Worm (Caenorhabditis elegans) whole organism, L4 larva: ENCODE data around the gene F49H12.3.
A peak's percentile ranks its signal among the peaks of the same experiment; 100 is the strongest.

Experiments
- F10B5.3 ChIP-seq: sonication (generic microtip); optimal IDR thresholded peaks from 2 replicates; lab custom pipeline; 2016; ENCODE audit warnings: mild to moderate bottlenecking, missing genetic modification characterization, missing compliant biosample characterization
- F26F4.8 ChIP-seq: fragments of 200-800 bp; sonication (Bioruptor generic); conservative IDR thresholded peaks from 2 replicates; pipeline ENCODE4 v1.3.6; 2022; ENCODE audit warnings: missing genetic modification characterization, missing compliant biosample characterization
- F37D6.2 ChIP-seq: sonication (generic microtip); optimal IDR thresholded peaks from 2 replicates; lab custom pipeline; 2016; ENCODE audit warnings: mild to moderate bottlenecking, missing genetic modification characterization, missing compliant biosample characterization
- F44E2.7 ChIP-seq: fragments of 200-800 bp; sonication (Bioruptor generic); IDR thresholded peaks from 2 replicates; pipeline ENCODE4 v2.1.2; 2022; ENCODE audit warnings: missing genetic modification characterization, missing compliant biosample characterization
- T20F7.1 ChIP-seq: fragments of 200-800 bp; sonication (Bioruptor generic); optimal IDR thresholded peaks from 2 replicates; lab custom pipeline; 2018; ENCODE audit warnings: mild to moderate bottlenecking, missing genetic modification characterization, missing compliant biosample characterization
- Y105C5A.15 ChIP-seq: fragments of 200-800 bp; sonication (Bioruptor generic); IDR thresholded peaks from 2 replicates; pipeline ENCODE4 v1.3.6; 2022; ENCODE audit warnings: missing genetic modification characterization, missing compliant biosample characterization
- aha-1 ChIP-seq: fragments of 150-350 bp; peaks from one replicate; lab custom pipeline; 2014; ENCODE audit warnings: missing biosample characterization, missing genetic modification characterization
- arid-1 ChIP-seq: fragments of 200-800 bp; sonication (Bioruptor generic); conservative IDR thresholded peaks from 2 replicates; pipeline ENCODE4 v1.3.6; 2022; ENCODE audit warnings: missing genetic modification reagents, missing genetic modification characterization, missing compliant biosample characterization
- ceh-32 ChIP-seq: sonication (generic microtip); optimal IDR thresholded peaks from 2 replicates; lab custom pipeline; 2016; ENCODE audit warnings: mild to moderate bottlenecking, missing genetic modification characterization, missing compliant biosample characterization; ENCODE audit not compliant: poor library complexity
- ceh-44 ChIP-seq: fragments of 200-800 bp; sonication (Bioruptor generic); IDR thresholded peaks from 2 replicates; pipeline ENCODE4 v1.3.6; 2022; ENCODE audit warnings: missing genetic modification reagents, missing genetic modification characterization, missing compliant biosample characterization
- ceh-62 ChIP-seq: sonication (generic microtip); optimal IDR thresholded peaks from 2 replicates; lab custom pipeline; 2017; ENCODE audit warnings: missing biosample characterization, missing genetic modification characterization
- ces-1 ChIP-seq: fragments of 150-350 bp; sonication (generic microtip); optimal IDR thresholded peaks from 4 replicates; lab custom pipeline; 2014; ENCODE audit warnings: missing biosample characterization, missing genetic modification reagents, missing genetic modification characterization
- ctbp-1 ChIP-seq: fragments of 200-800 bp; sonication (Bioruptor generic); IDR thresholded peaks from 2 replicates; pipeline ENCODE4 v1.3.6; 2022; ENCODE audit warnings: missing genetic modification reagents, missing genetic modification characterization, missing compliant biosample characterization
- daf-16 ChIP-seq, 3 experiments: sonication (generic microtip); optimal IDR thresholded peaks; 2 replicates each; lab custom pipeline; 2016 to 2017; ENCODE audit warnings: missing genetic modification characterization in 3 of 3, missing genetic modification reagents in 3 of 3, mild to moderate bottlenecking in 2 of 3, missing compliant biosample characterization in 2 of 3, missing biosample characterization in 1 of 3, moderate library complexity in 1 of 3
- duxl-1 ChIP-seq: sonication (generic microtip); optimal IDR thresholded peaks from 2 replicates; lab custom pipeline; 2016; ENCODE audit warnings: mild to moderate bottlenecking, missing genetic modification characterization, moderate library complexity, missing compliant biosample characterization; ENCODE audit not compliant: poor library complexity
- dve-1 ChIP-seq: sonication (generic microtip); optimal IDR thresholded peaks from 2 replicates; lab custom pipeline; 2017; ENCODE audit warnings: antibody characterized with exemption, mild to moderate bottlenecking, missing genetic modification characterization, missing compliant biosample characterization; ENCODE audit not compliant: insufficient read depth
- egl-43 ChIP-seq: fragments of 200-800 bp; sonication (Bioruptor generic); IDR thresholded peaks from 2 replicates; pipeline ENCODE4 v1.3.6; 2022; ENCODE audit warnings: missing genetic modification reagents, missing genetic modification characterization, missing compliant biosample characterization
- fkh-10 ChIP-seq: fragments of 150-350 bp; optimal IDR thresholded peaks from 2 replicates; lab custom pipeline; 2014; ENCODE audit warnings: missing biosample characterization, missing genetic modification reagents, missing genetic modification characterization
- fos-1 ChIP-seq: fragments of 150-350 bp; optimal IDR thresholded peaks from 2 replicates; lab custom pipeline; 2014; ENCODE audit warnings: missing biosample characterization, missing genetic modification characterization
- gei-8 ChIP-seq: fragments of 200-800 bp; sonication (Bioruptor generic); optimal IDR thresholded peaks from 2 replicates; lab custom pipeline; 2018; ENCODE audit warnings: mild to moderate bottlenecking, missing genetic modification characterization, missing compliant biosample characterization
- hlh-30 ChIP-seq: sonication (generic microtip); optimal IDR thresholded peaks from 2 replicates; lab custom pipeline; 2017; ENCODE audit warnings: antibody characterized with exemption, mild to moderate bottlenecking, missing genetic modification characterization, missing compliant biosample characterization; ENCODE audit not compliant: insufficient read depth
- hmg-1.1 ChIP-seq: fragments of 200-800 bp; sonication (Bioruptor generic); IDR thresholded peaks from 2 replicates; pipeline ENCODE4 v1.3.6; 2022; ENCODE audit warnings: missing genetic modification reagents, missing genetic modification characterization, missing compliant biosample characterization
- lim-7 ChIP-seq: fragments of 200-800 bp; sonication (Bioruptor generic); IDR thresholded peaks from 2 replicates; pipeline ENCODE4 v1.3.6; 2022; ENCODE audit warnings: missing genetic modification characterization, missing compliant biosample characterization
- lir-3 ChIP-seq: sonication (generic microtip); optimal IDR thresholded peaks from 2 replicates; lab custom pipeline; 2016; ENCODE audit warnings: mild to moderate bottlenecking, missing genetic modification characterization, missing compliant biosample characterization
- madf-5 ChIP-seq, 2 experiments: fragments of 200-800 bp; sonication (Bioruptor generic); IDR thresholded peaks; 2 replicates each; pipeline ENCODE4 v1.3.6; 2022; ENCODE audit warnings: missing compliant biosample characterization in 2 of 2, missing genetic modification characterization in 2 of 2
- mdt-29 ChIP-seq: fragments of 200-800 bp; sonication (Bioruptor generic); IDR thresholded peaks from 2 replicates; pipeline ENCODE4 v1.3.6; 2022; ENCODE audit warnings: missing genetic modification reagents, missing genetic modification characterization, missing compliant biosample characterization
- mes-2 ChIP-seq: sonication (generic microtip); optimal IDR thresholded peaks from 2 replicates; lab custom pipeline; 2016; ENCODE audit warnings: missing genotype, mild to moderate bottlenecking, missing genetic modification characterization, missing compliant biosample characterization; ENCODE audit not compliant: poor library complexity, severe bottlenecking
- mxl-3 ChIP-seq: fragments of 200-800 bp; sonication (Bioruptor generic); optimal IDR thresholded peaks from 2 replicates; lab custom pipeline; 2018; ENCODE audit warnings: mild to moderate bottlenecking, missing genetic modification characterization, missing compliant biosample characterization
- nhr-25 ChIP-seq: sonication (generic microtip); optimal IDR thresholded peaks from 2 replicates; lab custom pipeline; 2017; ENCODE audit warnings: missing genetic modification characterization, mild to moderate bottlenecking, missing compliant biosample characterization, antibody characterized with exemption, moderate library complexity, borderline replicate concordance; ENCODE audit not compliant: insufficient read depth
- nhr-41 ChIP-seq: fragments of 200-800 bp; sonication (Bioruptor generic); IDR thresholded peaks from 2 replicates; pipeline ENCODE4 v1.3.6; 2022; ENCODE audit warnings: missing genetic modification reagents, missing genetic modification characterization, missing compliant biosample characterization
- nhr-42 ChIP-seq: fragments of 200-800 bp; sonication (Bioruptor generic); IDR thresholded peaks from 2 replicates; pipeline ENCODE4 v1.3.6; 2022; ENCODE audit warnings: missing genetic modification characterization, missing compliant biosample characterization
- nhr-6 ChIP-seq: fragments of 150-350 bp; optimal IDR thresholded peaks from 2 replicates; lab custom pipeline; 2014; ENCODE audit warnings: missing biosample characterization, missing genetic modification characterization
- pha-4 ChIP-seq, 2 experiments: fragments of 150-350 bp in 1 of 2; fragments of 200-800 bp in 1 of 2; sonication (Bioruptor generic) in 1 of 2; IDR thresholded peaks in 1 of 2; optimal IDR thresholded peaks in 1 of 2; 2 replicates each; pipeline versions ENCODE4 v1.3.6 to Lab custom; 2014 to 2022; ENCODE audit warnings: missing genetic modification characterization in 2 of 2, missing genetic modification reagents in 2 of 2, missing biosample characterization in 1 of 2, missing compliant biosample characterization in 1 of 2
- pqm-1 ChIP-seq: sonication (generic microtip); optimal IDR thresholded peaks from 2 replicates; lab custom pipeline; 2017; ENCODE audit warnings: missing biosample characterization, missing genetic modification characterization
- sdz-12 ChIP-seq: fragments of 200-800 bp; sonication (Bioruptor generic); optimal IDR thresholded peaks from 2 replicates; lab custom pipeline; 2018; ENCODE audit warnings: mild to moderate bottlenecking, missing genetic modification characterization, missing compliant biosample characterization
- snpc-1.2 ChIP-seq: fragments of 200-800 bp; sonication (Bioruptor generic); IDR thresholded peaks from 2 replicates; pipeline ENCODE4 v1.3.6; 2022; ENCODE audit warnings: missing genetic modification reagents, missing genetic modification characterization, missing compliant biosample characterization
- spr-1 ChIP-seq: sonication (generic microtip); optimal IDR thresholded peaks from 2 replicates; lab custom pipeline; 2016; ENCODE audit warnings: mild to moderate bottlenecking, missing genetic modification characterization, missing compliant biosample characterization
- tag-97 ChIP-seq: fragments of 200-800 bp; sonication (Bioruptor generic); IDR thresholded peaks from 2 replicates; pipeline ENCODE4 v1.3.6; 2022; ENCODE audit warnings: missing genetic modification characterization, missing compliant biosample characterization
- tra-1 ChIP-seq: fragments of 200-800 bp; sonication (Bioruptor generic); IDR thresholded peaks from 2 replicates; pipeline ENCODE4 v1.3.6; 2022; ENCODE audit warnings: missing genetic modification reagents, missing genetic modification characterization, missing compliant biosample characterization
- unc-62 ChIP-seq, 3 experiments: fragments of 150-350 bp in 1 of 3; sonication (generic microtip); optimal IDR thresholded peaks in 2 of 3; peaks in 1 of 3; 1 replicate in 1 of 3; 2 replicates in 2 of 3; lab custom pipeline; 2014 to 2017; ENCODE audit warnings: missing biosample characterization in 3 of 3, missing genetic modification characterization in 3 of 3, missing genetic modification reagents in 3 of 3, missing genotype in 1 of 3
- zfp-3 ChIP-seq: fragments of 200-800 bp; sonication (Bioruptor generic); conservative IDR thresholded peaks from 2 replicates; pipeline ENCODE4 v1.3.6; 2022; ENCODE audit warnings: missing genetic modification reagents, missing genetic modification characterization, missing compliant biosample characterization
- ztf-11 ChIP-seq: fragments of 150-350 bp; optimal IDR thresholded peaks from 2 replicates; lab custom pipeline; 2014; ENCODE audit warnings: missing biosample characterization, missing genetic modification characterization
- ztf-7 ChIP-seq: fragments of 150-350 bp; optimal IDR thresholded peaks from 2 replicates; lab custom pipeline; 2014; ENCODE audit warnings: missing biosample characterization, missing genetic modification characterization

The F49H12.3 gene

DNA sequence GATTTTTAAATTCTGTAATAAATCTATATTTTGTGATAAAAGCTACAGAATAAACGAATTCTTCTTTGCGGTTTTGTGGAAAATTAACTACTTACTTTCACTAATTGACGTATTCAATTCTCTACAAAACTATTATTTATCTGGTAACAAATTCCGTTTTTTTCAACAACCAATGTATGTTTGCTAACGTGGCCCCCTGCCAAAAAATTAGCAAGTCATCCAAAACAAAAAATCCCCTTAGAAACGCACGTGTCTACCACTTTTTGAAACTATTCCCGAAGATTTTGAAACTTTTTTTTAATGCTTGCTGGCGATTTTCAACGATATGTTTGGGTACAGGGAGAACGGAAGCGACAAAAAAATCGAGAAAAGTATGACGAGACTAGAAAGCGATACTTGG, 813 bp downstream of the F49H12.3 start, which contains the start of gene F49H12.2:
TSS of gene F49H12.2 (plus strand) at position 301 of the 400 bp plus-strand sequence.
- TF ChIP-seq T20F7.1 (GFP tag; lab: Kevin White, UChicago) = no peak
- no peak for TF ChIP-seq ztf-7
- no peak for TF ChIP-seq egl-43 (GFP tag; lab: Robert Waterston, UW)
- TF ChIP-seq aha-1 (tag; lab: Kevin White, UChicago) = peak; percentile 62
- TF ChIP-seq, all 104 proteins: peak for 1

DNA sequence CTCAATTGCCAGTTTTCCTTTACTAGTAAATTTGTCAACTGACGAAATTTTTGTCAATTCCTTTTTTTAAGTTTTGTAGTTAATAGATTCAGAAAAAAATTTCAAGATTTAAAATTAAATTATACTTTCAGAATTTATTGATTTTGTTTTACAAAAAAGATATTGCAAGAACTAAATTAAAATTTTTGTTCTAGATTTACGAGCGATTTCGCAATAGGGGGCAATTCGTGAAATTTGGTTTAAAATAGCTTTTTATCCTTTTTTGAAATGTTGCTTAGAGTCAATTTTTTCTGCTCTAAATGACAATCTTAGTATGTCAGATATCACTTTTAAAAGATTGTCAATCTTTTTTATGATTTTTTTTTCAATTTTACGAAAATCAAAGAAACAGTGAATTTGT, 1.3 kb downstream of the F49H12.3 start:
- no peak for TF ChIP-seq Y105C5A.15
- no peak for TF ChIP-seq arid-1 (GFP tag; lab: Robert Waterston, UW)
- no peak for TF ChIP-seq F37D6.2 (tag; lab: Kevin White, UChicago)
- no peak for TF ChIP-seq tra-1 (GFP tag; lab: Robert Waterston, UW)
- TF ChIP-seq fos-1 (tag; lab: Kevin White, UChicago) = no peak
- TF ChIP-seq madf-5 (GFP tag; IDR thresholded peaks at IDR 0.05; lab: Robert Waterston, UW) = no peak

DNA sequence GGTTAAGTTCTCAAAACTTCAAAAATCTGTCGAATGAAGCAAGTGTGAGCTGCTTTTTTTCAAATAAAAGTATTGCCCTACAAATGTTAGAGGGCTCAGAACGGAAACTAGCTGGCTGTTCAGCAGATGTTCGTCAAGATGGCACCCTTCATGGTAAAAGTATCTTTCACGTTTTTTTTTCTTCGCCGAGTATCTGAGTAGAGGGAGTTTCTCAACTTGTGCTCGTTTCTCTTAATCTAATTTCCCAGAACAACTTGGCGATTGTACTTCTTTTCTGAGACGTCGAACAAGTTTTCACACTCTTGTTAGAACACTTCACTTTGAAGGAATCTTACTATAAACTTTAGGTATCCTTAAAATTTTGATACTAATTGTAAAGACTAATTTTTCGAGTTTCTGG, 3.5 kb downstream of the F49H12.3 start:
- no peak for TF ChIP-seq daf-16 (GFP tag; optimal IDR thresholded peaks at IDR 0.05; lab: Kevin White, UChicago)
- TF ChIP-seq daf-16 (tag; optimal IDR thresholded peaks at IDR 0.05; lab: Kevin White, UChicago) = no peak
- TF ChIP-seq fkh-10 = peak; percentile 62
- peak; percentile 52 for TF ChIP-seq ces-1 (GFP tag; lab: Kevin White, UChicago)

DNA sequence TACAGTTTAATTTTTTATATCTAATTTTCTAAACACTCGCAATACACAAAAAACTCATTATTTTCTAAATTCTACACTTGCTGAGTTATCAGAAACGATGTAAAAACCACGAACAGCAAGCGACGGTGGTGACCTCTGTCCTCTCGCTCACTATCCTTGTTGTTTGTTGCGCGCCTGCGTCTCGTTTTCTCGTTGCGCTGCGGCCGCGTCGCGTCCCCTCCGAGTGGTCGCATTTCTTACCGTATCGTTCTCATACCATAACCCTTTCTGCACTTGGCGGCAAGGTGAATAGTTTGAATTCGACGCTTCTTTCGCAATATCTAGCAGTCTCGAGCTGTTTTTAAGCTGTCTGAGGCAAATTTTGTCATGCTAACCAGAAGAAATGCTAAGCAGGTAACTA, 5.3 kb downstream of the F49H12.3 start, which contains the start of gene lsy-2:
TSS of gene lsy-2 (plus strand) at position 271 of the 400 bp plus-strand sequence.
- TF ChIP-seq ctbp-1 (GFP tag; lab: Robert Waterston, UW) (0 out of 2 replicates have a peak, but pooled peaks have one; percentile 15), nhr-25 (tag; lab: Kevin White, UChicago) (peak; percentile 86), pha-4 (GFP tag; IDR thresholded peaks at IDR 0.05; lab: Robert Waterston, UW) (no peak), pha-4 (tag; optimal IDR thresholded peaks at IDR 0.05; lab: Kevin White, UChicago) (no peak), lim-7 (no peak), ztf-11 (tag; lab: Kevin White, UChicago) (no peak), snpc-1.2 (GFP tag; lab: Robert Waterston, UW) (no peak), ceh-44 (GFP tag; lab: Robert Waterston, UW) (no peak), nhr-6 (tag; lab: Kevin White, UChicago) (no peak), aha-1 (tag; lab: Kevin White, UChicago) (peak; percentile 64), spr-1 (tag; lab: Kevin White, UChicago) (no peak), gei-8 (GFP tag; lab: Kevin White, UChicago) (no peak), nhr-42 (GFP tag; lab: Robert Waterston, UW) (no peak), nhr-41 (no peak), mdt-29 (GFP tag; lab: Robert Waterston, UW) (no peak), sdz-12 (GFP tag; lab: Kevin White, UChicago) (no peak), F44E2.7 (GFP tag; lab: Robert Waterston, UW) (no peak), hlh-30 (tag; lab: Kevin White, UChicago) (peak; percentile 65), hmg-1.1 (GFP tag; lab: Robert Waterston, UW) (peak; percentile 52), fos-1 (tag; lab: Kevin White, UChicago) (no peak), F10B5.3 (tag; lab: Kevin White, UChicago) (no peak), zfp-3 (no peak), daf-16 (GFP tag; optimal IDR thresholded peaks at IDR 0.05; lab: Kevin White, UChicago) (no peak), daf-16 (tag; optimal IDR thresholded peaks at IDR 0.05; lab: Kevin White, UChicago) (peak; percentile 70), mes-2 (tag; lab: Kevin White, UChicago) (peak; percentile 75), duxl-1 (tag; lab: Kevin White, UChicago) (peak; percentile 50), dve-1 (tag; lab: Kevin White, UChicago) (peak; percentile 31), pqm-1 (no peak), mxl-3 (GFP tag; lab: Kevin White, UChicago) (peak; percentile 40), lir-3 (tag; lab: Kevin White, UChicago) (no peak), ceh-62 (tag; lab: Kevin White, UChicago) (no peak), tag-97 (GFP tag; lab: Robert Waterston, UW) (no peak), unc-62 (GFP tag; optimal IDR thresholded peaks at IDR 0.05 in 1 of 2; lab: Kevin White, UChicago) (no peak), unc-62 (tag; optimal IDR thresholded peaks at IDR 0.05; lab: Kevin White, UChicago) (no peak), F26F4.8 (GFP tag; lab: Robert Waterston, UW) (no peak), ceh-32 (no peak)
